Worm (Caenorhabditis elegans): ENCODE measurements around the gene Y70G10A.4.

DNA sequence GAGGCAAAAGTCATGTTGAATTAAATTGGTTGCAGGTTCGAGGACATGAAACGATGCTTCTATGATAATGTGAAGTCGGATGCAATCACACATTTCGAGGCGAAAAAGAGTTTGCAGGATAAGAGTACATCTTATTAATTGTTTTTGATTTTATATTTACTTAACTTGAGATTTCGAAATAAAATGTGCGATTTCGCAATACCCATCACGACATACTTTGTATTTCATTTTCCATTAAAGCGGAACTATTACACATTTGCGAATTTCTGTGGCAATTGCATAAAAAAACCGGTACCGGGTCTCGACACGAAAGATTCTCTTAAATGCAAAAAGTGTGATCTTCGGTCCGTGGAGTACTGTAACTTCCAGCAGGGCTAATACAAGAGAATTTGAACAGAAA lies 19.6 kb upstream of the Y70G10A.4 start:
- TF ChIP-seq ztf-23 (GFP tag; IDR thresholded peaks at IDR 0.05) (no peak), ref-1 (GFP tag; conservative IDR thresholded peaks at IDR 0.05) (no peak), flt-1 (GFP tag; IDR thresholded peaks at IDR 0.05) (no peak), cog-1 (tag; optimal IDR thresholded peaks at IDR 0.05) (no peak), med-1 (GFP tag; optimal IDR thresholded peaks at IDR 0.05; ENCODE audit: insufficient read depth) (no peak), ztf-29 (GFP tag; IDR thresholded peaks at IDR 0.05) (no peak), klf-2 (GFP tag; conservative IDR thresholded peaks at IDR 0.05) (no peak), T22C8.4 (GFP tag; IDR thresholded peaks at IDR 0.05) (no peak)

Data from whole organism, midembryonic.